Fruit fly (Drosophila melanogaster) whole organism, embryonic: Measurements from ENCODE around the gene CG7903.

Experiments
- Bgb ChIP-seq: fragments of 200-800 bp; sonication (Bioruptor generic); IDR thresholded peaks from 2 replicates; pipeline ENCODE4 v1.3.6; 2022; ENCODE audit warnings: missing biosample characterization, missing genetic modification characterization; ENCODE audit not compliant: partially characterized antibody
- CG10267 ChIP-seq: fragments of 200-800 bp; sonication (Bioruptor generic); optimal IDR thresholded peaks from 2 replicates; lab custom pipeline; 2018; ENCODE audit warnings: missing biosample characterization, mild to moderate bottlenecking, missing genetic modification characterization, moderate library complexity
- CG11247 ChIP-seq: fragments of 200-800 bp; sonication (Bioruptor generic); IDR thresholded peaks from 2 replicates; pipeline ENCODE4 v1.3.6; 2022; ENCODE audit warnings: missing biosample characterization, missing genetic modification characterization
- CG11723 ChIP-seq: fragments of 200-800 bp; sonication (Bioruptor generic); optimal IDR thresholded peaks from 2 replicates; lab custom pipeline; 2017; ENCODE audit warnings: missing biosample characterization, mild to moderate bottlenecking, missing genetic modification characterization
- CG12391 ChIP-seq: fragments of 200-800 bp; sonication (Bioruptor generic); optimal IDR thresholded peaks from 3 replicates; lab custom pipeline; 2018; ENCODE audit warnings: missing biosample characterization, mild to moderate bottlenecking, missing genetic modification characterization, moderate library complexity
- CG13123 ChIP-seq: fragments of 200-800 bp; sonication (Bioruptor generic); optimal IDR thresholded peaks from 2 replicates; lab custom pipeline; 2016; ENCODE audit warnings: missing biosample characterization, missing genetic modification characterization
- CG13287 ChIP-seq: fragments of 200-800 bp; sonication (Bioruptor generic); IDR thresholded peaks from 2 replicates; pipeline ENCODE4 v1.3.6; 2022; ENCODE audit warnings: missing biosample characterization, missing genetic modification characterization; ENCODE audit not compliant: partially characterized antibody
- CG13775 ChIP-seq: fragments of 200-800 bp; sonication (Bioruptor generic); optimal IDR thresholded peaks from 3 replicates; lab custom pipeline; 2017; ENCODE audit warnings: missing biosample characterization, mild to moderate bottlenecking, missing genetic modification characterization
- CG14860 ChIP-seq: fragments of 200-800 bp; sonication (Bioruptor generic); IDR thresholded peaks from 3 replicates; pipeline ENCODE4 v1.3.6; 2022; ENCODE audit warnings: missing biosample characterization, missing genetic modification characterization; ENCODE audit not compliant: partially characterized antibody
- CG1603 ChIP-seq: fragments of 200-800 bp; sonication (Bioruptor generic); optimal IDR thresholded peaks from 2 replicates; lab custom pipeline; 2019; ENCODE audit warnings: missing biosample characterization, mild to moderate bottlenecking, missing genetic modification characterization, moderate library complexity
- CG16815 ChIP-seq: fragments of 200-800 bp; sonication (Bioruptor generic); optimal IDR thresholded peaks from 3 replicates; lab custom pipeline; 2017; ENCODE audit warnings: missing biosample characterization, mild to moderate bottlenecking, missing genetic modification characterization
- CG30403 ChIP-seq: fragments of 200-800 bp; sonication (Bioruptor generic); optimal IDR thresholded peaks from 3 replicates; lab custom pipeline; 2016; ENCODE audit warnings: missing biosample characterization, missing genetic modification characterization
- CG30431 ChIP-seq: fragments of 200-800 bp; sonication (Bioruptor generic); optimal IDR thresholded peaks from 2 replicates; lab custom pipeline; 2017; ENCODE audit warnings: missing biosample characterization, missing genetic modification characterization
- CG3995 ChIP-seq: fragments of 200-800 bp; sonication (Bioruptor generic); optimal IDR thresholded peaks from 3 replicates; lab custom pipeline; 2016; ENCODE audit warnings: missing biosample characterization, missing genetic modification characterization
- CG42726 ChIP-seq: fragments of 200-800 bp; sonication (Bioruptor generic); IDR thresholded peaks from 2 replicates; pipeline ENCODE4 v1.3.6; 2022; ENCODE audit warnings: missing biosample characterization, missing genetic modification characterization; ENCODE audit not compliant: partially characterized antibody
- CG6791 ChIP-seq: fragments of 200-800 bp; sonication (Bioruptor generic); IDR thresholded peaks from 3 replicates; pipeline ENCODE4 v1.3.6; 2022; ENCODE audit warnings: missing biosample characterization, missing genetic modification characterization; ENCODE audit not compliant: partially characterized antibody
- CG7786 ChIP-seq: fragments of 200-800 bp; sonication (Bioruptor generic); optimal IDR thresholded peaks from 2 replicates; lab custom pipeline; 2016; ENCODE audit warnings: missing biosample characterization, missing genetic modification characterization
- CG7963 ChIP-seq: fragments of 200-800 bp; sonication (Bioruptor generic); IDR thresholded peaks from 3 replicates; pipeline ENCODE4 v1.3.6; 2022; ENCODE audit warnings: missing biosample characterization, missing genetic modification characterization; ENCODE audit not compliant: partially characterized antibody
- CG9797 ChIP-seq: fragments of 200-800 bp; sonication (Bioruptor generic); optimal IDR thresholded peaks from 3 replicates; lab custom pipeline; 2018; ENCODE audit warnings: missing biosample characterization, mild to moderate bottlenecking, missing genetic modification characterization
- Camta ChIP-seq: fragments of 200-800 bp; sonication (Bioruptor generic); optimal IDR thresholded peaks from 2 replicates; lab custom pipeline; 2016; ENCODE audit warnings: missing biosample characterization, missing genetic modification characterization
- HmgZ ChIP-seq: fragments of 200-800 bp; sonication (Bioruptor generic); optimal IDR thresholded peaks from 2 replicates; lab custom pipeline; 2018; ENCODE audit warnings: missing biosample characterization, mild to moderate bottlenecking, missing genetic modification characterization
- Jarid2 ChIP-seq: fragments of 200-800 bp; sonication (Bioruptor generic); optimal IDR thresholded peaks from 3 replicates; lab custom pipeline; 2017; ENCODE audit warnings: mild to moderate bottlenecking, missing biosample characterization, missing genetic modification reagents, missing genetic modification characterization
- Med ChIP-seq: fragments of 200-800 bp; sonication (Bioruptor generic); peaks from one replicate; lab custom pipeline; 2016; ENCODE audit warnings: missing biosample characterization, missing genetic modification characterization, mild to moderate bottlenecking, inconsistent platforms, moderate library complexity
- NFAT ChIP-seq: fragments of 200-800 bp; sonication (Bioruptor generic); IDR thresholded peaks from 2 replicates; pipeline ENCODE4 v1.3.6; 2022; ENCODE audit warnings: missing biosample characterization, missing genetic modification characterization
- NfI ChIP-seq: fragments of 200-800 bp; sonication (Bioruptor generic); optimal IDR thresholded peaks from 3 replicates; lab custom pipeline; 2018; ENCODE audit warnings: missing biosample characterization, mild to moderate bottlenecking, missing genetic modification characterization, moderate library complexity
- Rx ChIP-seq: fragments of 200-800 bp; sonication (Bioruptor generic); IDR thresholded peaks from 2 replicates; pipeline ENCODE4 v1.3.6; 2022; ENCODE audit warnings: missing biosample characterization, missing genetic modification characterization
- Sry-β ChIP-seq: fragments of 200-800 bp; sonication (Bioruptor generic); optimal IDR thresholded peaks from 2 replicates; lab custom pipeline; 2018; ENCODE audit warnings: missing biosample characterization, mild to moderate bottlenecking, missing genetic modification characterization, moderate library complexity
- Ssrp ChIP-seq: fragments of 200-800 bp; sonication (Bioruptor generic); optimal IDR thresholded peaks from 2 replicates; lab custom pipeline; 2018; ENCODE audit warnings: missing biosample characterization, mild to moderate bottlenecking, missing genetic modification characterization, moderate library complexity
- Tbp ChIP-seq: fragments of >200 bp; optimal IDR thresholded peaks from 2 replicates; lab custom pipeline; 2018; ENCODE audit warnings: missing biosample characterization, missing genetic modification characterization
- Trl ChIP-seq, 3 experiments: fragments of >200 bp in 2 of 3; fragments of 200-800 bp in 1 of 3; sonication (Bioruptor generic) in 1 of 3; optimal IDR thresholded peaks; 2 replicates in 1 of 3; 3 replicates in 2 of 3; lab custom pipeline; 2016 to 2017; ENCODE audit warnings: missing biosample characterization in 1 of 3, missing genetic modification characterization in 1 of 3
- YL-1 ChIP-seq: fragments of 200-800 bp; sonication (Bioruptor generic); optimal IDR thresholded peaks from 3 replicates; lab custom pipeline; 2017; ENCODE audit warnings: missing biosample characterization, mild to moderate bottlenecking, missing genetic modification characterization
- bab2 ChIP-seq: fragments of 200-800 bp; sonication (Bioruptor generic); optimal IDR thresholded peaks from 2 replicates; lab custom pipeline; 2016; ENCODE audit warnings: missing biosample characterization, missing genetic modification characterization
- chinmo ChIP-seq: fragments of 200-800 bp; sonication (Bioruptor generic); IDR thresholded peaks from 4 replicates; pipeline ENCODE4 v1.3.6; 2022; ENCODE audit warnings: missing biosample characterization, missing genetic modification characterization; ENCODE audit not compliant: partially characterized antibody
- crp ChIP-seq, 2 experiments: fragments of 200-800 bp; sonication (Bioruptor generic); optimal IDR thresholded peaks; 2 replicates in 1 of 2; 3 replicates in 1 of 2; lab custom pipeline; 2017; ENCODE audit warnings: missing biosample characterization in 2 of 2, missing genetic modification characterization in 2 of 2, mild to moderate bottlenecking in 1 of 2, moderate library complexity in 1 of 2
- grn ChIP-seq: fragments of 200-800 bp; sonication (Bioruptor generic); optimal IDR thresholded peaks from 3 replicates; lab custom pipeline; 2017; ENCODE audit warnings: missing biosample characterization, missing genetic modification characterization
- knrl ChIP-seq: fragments of 200-800 bp; sonication (Bioruptor generic); IDR thresholded peaks from 3 replicates; pipeline ENCODE4 v1.3.6; 2022; ENCODE audit warnings: missing biosample characterization, missing genetic modification characterization; ENCODE audit not compliant: partially characterized antibody
- nerfin-2 ChIP-seq: fragments of 200-800 bp; sonication (Bioruptor generic); IDR thresholded peaks from 2 replicates; pipeline ENCODE4 v1.3.6; 2022; ENCODE audit warnings: missing biosample characterization, missing genetic modification characterization; ENCODE audit not compliant: partially characterized antibody
- phol ChIP-seq: fragments of 200-800 bp; sonication (Bioruptor generic); optimal IDR thresholded peaks from 3 replicates; lab custom pipeline; 2018; ENCODE audit warnings: missing biosample characterization, mild to moderate bottlenecking, missing genetic modification characterization, moderate library complexity
- pzg ChIP-seq: fragments of 200-800 bp; sonication (Bioruptor generic); optimal IDR thresholded peaks from 3 replicates; lab custom pipeline; 2018; ENCODE audit warnings: missing biosample characterization, mild to moderate bottlenecking, missing genetic modification characterization, moderate library complexity
- sna ChIP-seq: fragments of 200-800 bp; sonication (Bioruptor generic); IDR thresholded peaks from 2 replicates; pipeline ENCODE4 v1.3.6; 2022; ENCODE audit warnings: missing biosample characterization, missing genetic modification characterization; ENCODE audit not compliant: partially characterized antibody
- stwl ChIP-seq: fragments of 200-800 bp; sonication (Bioruptor generic); optimal IDR thresholded peaks from 3 replicates; lab custom pipeline; 2018; ENCODE audit warnings: missing biosample characterization, mild to moderate bottlenecking, missing genetic modification characterization, moderate library complexity
- tio ChIP-seq: fragments of 200-800 bp; sonication (Bioruptor generic); optimal IDR thresholded peaks from 2 replicates; lab custom pipeline; 2017; ENCODE audit warnings: missing biosample characterization, missing genetic modification characterization, inconsistent platforms
- tna ChIP-seq: fragments of 200-800 bp; sonication (Bioruptor generic); IDR thresholded peaks from 2 replicates; pipeline ENCODE4 v1.3.6; 2022; ENCODE audit warnings: missing biosample characterization, missing genetic modification characterization; ENCODE audit not compliant: partially characterized antibody
- trem ChIP-seq: fragments of 200-800 bp; optimal IDR thresholded peaks from 3 replicates; lab custom pipeline; 2019; ENCODE audit warnings: missing biosample characterization, mild to moderate bottlenecking, missing genetic modification characterization, moderate library complexity
- vnd ChIP-seq: fragments of 200-800 bp; sonication (Bioruptor generic); IDR thresholded peaks from 3 replicates; pipeline ENCODE4 v1.3.6; 2022; ENCODE audit warnings: missing biosample characterization, missing genetic modification characterization; ENCODE audit not compliant: partially characterized antibody
- wdn ChIP-seq: fragments of 200-800 bp; sonication (Bioruptor generic); IDR thresholded peaks from 2 replicates; pipeline ENCODE4 v1.3.6; 2022; ENCODE audit warnings: missing biosample characterization, missing genetic modification characterization

Gene CG7903

dm6 chr3R:29995035-29995434 is at the start of gene CG7903, which contains the start of gene Sas-6 (continued):
- TF ChIP-seq CG10267 (tag; lab: Kevin White, UChicago) (peak; percentile 2), trem (tag; lab: Kevin White, UChicago) (peak; percentile 33), crp (GFP tag; optimal IDR thresholded peaks at IDR 0.05; lab: Kevin White, UChicago) (peak in 1 of 2 experiments; percentile 2), CG16815 (GFP tag; lab: Kevin White, UChicago) (no peak), CG6791 (GFP tag; lab: Robert Waterston, UW) (peak; percentile 88), Bgb (peak; percentile 85), CG30403 (GFP tag; lab: Kevin White, UChicago) (peak; percentile 2), sna (GFP tag; lab: Robert Waterston, UW) (peak; percentile 60), CG7963 (GFP tag; lab: Robert Waterston, UW) (peak; percentile 71; the same call in 2 of the 3 replicates), CG13775 (GFP tag; lab: Kevin White, UChicago) (no peak), phol (tag; lab: Kevin White, UChicago) (peak; percentile 63), chinmo (GFP tag; lab: Robert Waterston, UW) (peak; percentile 65; the same call in 1 of the 4 replicates), CG42726 (peak; percentile 77), stwl (tag; lab: Kevin White, UChicago) (peak; percentile 56), wdn (GFP tag; lab: Robert Waterston, UW) (no peak), tna (GFP tag; lab: Robert Waterston, UW) (peak; percentile 43; the same call in 1 of the 2 replicates), Med (peak; percentile 79), knrl (GFP tag; lab: Robert Waterston, UW) (peak; percentile 67), YL-1 (GFP tag; lab: Kevin White, UChicago) (peak; percentile 42), CG13287 (peak; percentile 82), Rx (GFP tag; lab: Robert Waterston, UW) (no peak), CG11247 (GFP tag; lab: Robert Waterston, UW) (no peak), Trl (optimal IDR thresholded peaks at IDR 0.05; lab: Kevin White, UChicago) (no peak), Trl (GFP tag; optimal IDR thresholded peaks at IDR 0.05; lab: Kevin White, UChicago) (peak; percentile 9), pzg (GFP tag; lab: Kevin White, UChicago) (peak; percentile 74), nerfin-2 (GFP tag; lab: Robert Waterston, UW) (peak; percentile 56; the same call in 1 of the 2 replicates), grn (GFP tag; lab: Kevin White, UChicago) (no peak), bab2 (GFP tag; lab: Kevin White, UChicago) (no peak), CG14860 (peak; percentile 61), Jarid2 (GFP tag; lab: Kevin White, UChicago) (no peak), HmgZ (tag; lab: Kevin White, UChicago) (peak; percentile 33), vnd (GFP tag; lab: Robert Waterston, UW) (peak; percentile 63)

dm6 chr3R:30043139-30043744 is 48.2 kb upstream of the CG7903 start, which contains the start of gene Sry-delta:
Sry-delta (plus strand) TSS chr3R:30043341.
- TF ChIP-seq Trl (optimal IDR thresholded peaks at IDR 0.05; lab: Kevin White, UChicago) (no peak), Trl (GFP tag; optimal IDR thresholded peaks at IDR 0.05; lab: Kevin White, UChicago) (peak; percentile 92), CG13123 (peak; percentile 40), CG3995 (GFP tag; lab: Kevin White, UChicago) (peak; percentile 69), CG1603 (tag; lab: Kevin White, UChicago) (peak; percentile 99), CG9797 (peak; percentile 66), CG30431 (GFP tag; lab: Kevin White, UChicago) (peak; percentile 16), Camta (GFP tag; lab: Kevin White, UChicago) (peak; percentile 78), CG12391 (peak; percentile 85), NfI (GFP tag; lab: Kevin White, UChicago) (peak; percentile 83), Tbp (GFP tag; lab: Kevin White, UChicago) (peak; percentile 47), NFAT (GFP tag; lab: Robert Waterston, UW) (peak; percentile 88), CG13775 (GFP tag; lab: Kevin White, UChicago) (peak; percentile 74), tio (no peak), Ssrp (tag; lab: Kevin White, UChicago) (peak; percentile 40), CG10267 (tag; lab: Kevin White, UChicago) (peak; percentile 79), CG11723 (GFP tag; lab: Kevin White, UChicago) (peak; percentile 74), CG7786 (peak; percentile 85), Sry-β (peak; percentile 83)
